Worm (Caenorhabditis elegans) whole organism, midembryonic: ENCODE data around the gene cyp-13B1.
"Not testable (repeated sequence)": the region's sequence is repeated elsewhere in the genome, so short reads cannot be mapped to it uniquely, and the experiment has no call there.

Source experiments
- T22C8.4 ChIP-seq: fragments of 200-800 bp; sonication (Bioruptor generic); IDR thresholded peaks from 2 replicates; pipeline ENCODE4 v1.3.6; 2022; ENCODE audit warnings: missing genetic modification characterization, missing compliant biosample characterization
- cog-1 ChIP-seq: sonication (generic microtip); optimal IDR thresholded peaks from 2 replicates; lab custom pipeline; 2016; ENCODE audit warnings: missing genetic modification characterization, missing compliant biosample characterization
- flt-1 ChIP-seq: fragments of 200-800 bp; sonication (Bioruptor generic); IDR thresholded peaks from 2 replicates; pipeline ENCODE4 v1.3.6; 2022; ENCODE audit warnings: missing genetic modification characterization, missing compliant biosample characterization
- klf-2 ChIP-seq: fragments of 200-800 bp; sonication (Bioruptor generic); conservative IDR thresholded peaks from 2 replicates; pipeline ENCODE4 v1.3.6; 2022; ENCODE audit warnings: missing genetic modification reagents, missing genetic modification characterization, missing compliant biosample characterization
- med-1 ChIP-seq: sonication (generic microtip); optimal IDR thresholded peaks from 2 replicates; lab custom pipeline; 2017; ENCODE audit warnings: missing genetic modification characterization, mild to moderate bottlenecking, missing compliant biosample characterization, antibody characterized with exemption, missing genetic modification reagents; ENCODE audit not compliant: insufficient read depth
- ref-1 ChIP-seq: fragments of 200-800 bp; sonication (Bioruptor generic); conservative IDR thresholded peaks from 2 replicates; pipeline ENCODE4 v1.3.6; 2022; ENCODE audit warnings: missing genetic modification reagents, missing genetic modification characterization, missing compliant biosample characterization
- tab-1 ChIP-seq: fragments of 200-800 bp; sonication (Bioruptor generic); IDR thresholded peaks from 2 replicates; pipeline ENCODE4 v1.3.6; 2022; ENCODE audit warnings: missing genetic modification characterization, missing compliant biosample characterization
- ztf-23 ChIP-seq: fragments of 200-800 bp; sonication (Bioruptor generic); IDR thresholded peaks from 2 replicates; pipeline ENCODE4 v1.3.6; 2022; ENCODE audit warnings: missing genetic modification reagents, missing genetic modification characterization, missing compliant biosample characterization
- ztf-29 ChIP-seq: fragments of 200-800 bp; sonication (Bioruptor generic); IDR thresholded peaks from 2 replicates; pipeline ENCODE4 v1.3.6; 2022; ENCODE audit warnings: missing genetic modification reagents, missing genetic modification characterization, missing compliant biosample characterization

The cyp-13B1 gene

DNA sequence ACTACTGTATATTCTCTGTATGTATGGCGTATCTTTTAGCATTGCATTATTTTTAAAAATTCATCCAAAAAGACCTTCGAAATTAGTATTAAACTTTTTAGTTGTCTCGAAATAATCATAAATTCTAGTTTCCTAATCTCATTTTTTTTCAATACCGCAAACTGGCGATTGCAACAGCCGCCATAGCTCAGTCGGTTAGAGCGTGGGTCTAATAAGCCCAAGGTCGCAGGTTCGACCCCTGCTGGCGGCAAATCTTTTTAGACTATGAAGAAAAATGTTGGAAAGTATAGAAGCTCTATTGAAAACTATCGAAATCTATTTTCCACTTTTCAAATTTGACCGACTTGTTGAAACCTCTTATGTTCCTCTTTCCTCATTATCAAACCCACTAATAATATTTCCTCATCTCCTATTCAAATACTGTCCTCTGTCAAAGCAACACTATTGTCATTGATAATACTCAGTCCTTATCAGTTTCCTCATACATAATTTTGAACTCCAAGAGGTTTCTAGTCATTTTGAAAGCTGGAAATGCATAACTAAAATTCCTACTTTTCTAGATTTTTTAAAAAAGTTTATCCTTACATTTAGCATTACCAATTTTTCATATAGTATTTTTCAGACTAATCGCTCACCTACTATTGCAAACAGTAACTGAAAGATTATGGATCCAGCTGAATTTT is 26.5 kb upstream of the cyp-13B1 start, which contains the start of gene jmjd-3.3:
Gene jmjd-3.3, plus strand, starts transcription at position 633 of the 683 bp plus-strand sequence.
- TF ChIP-seq ztf-23: no peak
- TF ChIP-seq med-1 (GFP tag; lab: Kevin White, UChicago): no peak
- no peak for TF ChIP-seq T22C8.4 (GFP tag; lab: Robert Waterston, UW)
- no peak for TF ChIP-seq cog-1
- no peak for TF ChIP-seq ztf-29 (GFP tag; lab: Robert Waterston, UW)
- TF ChIP-seq klf-2 (GFP tag; lab: Robert Waterston, UW): no peak
- TF ChIP-seq tab-1 (GFP tag; lab: Robert Waterston, UW): no peak

DNA sequence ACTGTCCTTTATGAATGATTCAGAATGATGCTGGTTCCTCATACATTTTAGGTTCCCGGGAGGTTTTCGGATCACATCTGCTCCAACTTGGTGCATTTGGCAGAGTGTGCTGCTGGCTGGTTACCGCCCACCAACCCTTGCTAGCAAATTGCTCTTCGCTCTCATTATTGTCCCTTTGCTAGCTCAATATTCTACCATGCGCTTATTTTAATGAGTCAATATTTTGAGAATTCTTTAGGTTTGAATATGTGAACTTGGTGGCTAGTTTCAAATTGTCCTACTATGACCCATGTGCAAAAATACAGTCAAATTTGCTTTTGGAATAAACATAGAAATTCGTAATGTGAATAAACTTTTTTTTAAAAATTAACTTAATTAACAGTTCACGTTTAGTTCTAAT is 25.7 kb upstream of the cyp-13B1 start:
- TF ChIP-seq ztf-23 (no peak), flt-1 (no peak), cog-1 (no peak), tab-1 (GFP tag; lab: Robert Waterston, UW) (no peak)

DNA sequence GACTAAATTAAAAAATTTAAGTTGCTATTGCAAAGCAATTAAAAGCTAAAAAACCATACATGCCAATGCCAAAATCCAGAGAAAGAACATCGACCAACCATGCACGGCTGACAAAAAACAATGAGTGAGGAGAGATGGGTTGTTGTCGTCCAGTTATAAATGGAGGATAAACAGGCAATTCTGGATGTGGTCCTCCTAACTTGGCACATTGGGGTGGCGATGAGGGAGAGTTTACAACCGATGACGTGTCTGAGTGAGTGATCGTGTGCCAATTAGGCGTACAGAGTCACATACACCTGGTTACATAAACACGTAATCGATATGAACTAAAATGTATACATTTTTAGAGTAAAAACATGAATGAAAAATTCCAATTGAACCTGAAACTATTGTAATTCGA is 21.9 kb upstream of the cyp-13B1 start, which contains the start of gene C29F7.10:
Gene C29F7.10, minus strand, starts transcription at position 101 of the 400 bp plus-strand sequence.
- TF ChIP-seq klf-2 (GFP tag; lab: Robert Waterston, UW); ztf-29 (GFP tag; lab: Robert Waterston, UW); flt-1: not testable (repeated sequence)

DNA sequence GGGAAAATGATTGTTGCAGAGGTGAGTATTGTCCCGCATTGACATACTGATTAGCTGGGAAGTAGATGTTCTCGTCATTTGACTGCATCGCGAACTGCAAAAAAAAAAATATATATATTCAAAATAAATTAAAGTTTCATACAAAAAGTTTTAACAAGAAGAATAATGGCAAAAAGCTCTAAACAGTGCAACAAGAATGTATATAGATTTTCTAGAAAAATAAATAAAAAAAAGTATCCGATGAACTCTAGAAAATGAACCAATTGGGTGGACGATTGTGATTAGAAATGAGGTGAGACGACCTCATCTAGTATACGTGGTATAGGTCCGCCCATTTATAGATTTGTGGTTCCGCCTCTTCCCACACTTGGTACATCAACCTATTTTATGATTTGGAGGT is 19.3 kb upstream of the cyp-13B1 start, which contains the start of gene fkh-4:
Gene fkh-4, minus strand, starts transcription at position 101 of the 400 bp plus-strand sequence.
- TF ChIP-seq cog-1; med-1 (GFP tag; lab: Kevin White, UChicago); ztf-23: not testable (repeated sequence)

DNA sequence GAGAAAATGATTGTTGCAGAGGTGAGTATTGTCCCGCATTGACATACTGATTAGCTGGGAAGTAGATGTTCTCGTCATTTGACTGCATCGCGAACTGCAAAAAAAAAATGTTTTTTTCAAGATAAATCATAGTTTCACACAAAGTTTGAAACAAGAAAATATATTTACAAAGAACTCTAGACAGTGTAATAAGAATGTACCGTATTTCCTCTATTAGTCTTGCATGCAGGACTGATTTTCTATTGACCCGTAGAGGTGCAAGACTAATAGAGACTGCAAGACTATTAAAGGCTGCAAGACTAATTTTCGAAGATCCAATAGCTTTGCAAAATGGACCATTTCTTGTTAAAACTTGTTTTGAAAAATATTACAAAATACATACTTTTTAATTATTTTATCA is 13.9 kb upstream of the cyp-13B1 start, which contains the start of gene fkh-3:
Gene fkh-3, minus strand, starts transcription at position 101 of the 400 bp plus-strand sequence.
- no peak for TF ChIP-seq T22C8.4 (GFP tag; lab: Robert Waterston, UW)
- TF ChIP-seq ztf-29 (GFP tag; lab: Robert Waterston, UW): no peak
- TF ChIP-seq cog-1: no peak

DNA sequence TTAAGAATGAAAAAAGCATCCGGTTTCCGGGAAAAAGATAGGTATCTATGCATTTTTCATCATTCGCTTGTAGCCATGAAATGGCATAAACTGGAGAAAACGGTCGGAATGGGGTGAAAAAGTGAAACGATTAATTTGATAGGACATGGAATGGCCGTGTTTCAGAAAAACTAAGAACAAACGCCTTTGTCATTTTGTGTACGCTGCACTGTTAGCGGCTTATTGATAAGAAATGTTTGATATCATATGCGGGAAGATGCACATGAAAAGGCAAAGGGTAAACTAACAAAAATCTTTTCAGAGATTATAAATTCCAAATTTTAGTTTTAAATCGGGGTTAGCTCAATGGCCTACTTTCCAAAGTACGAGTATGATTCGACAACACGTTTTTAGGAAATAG is 11.6 kb upstream of the cyp-13B1 start:
- TF ChIP-seq klf-2 (GFP tag; lab: Robert Waterston, UW): no peak
- no peak for TF ChIP-seq flt-1
- no peak for TF ChIP-seq T22C8.4 (GFP tag; lab: Robert Waterston, UW)
- TF ChIP-seq ztf-29 (GFP tag; lab: Robert Waterston, UW): no peak
- TF ChIP-seq tab-1 (GFP tag; lab: Robert Waterston, UW): no peak
- no peak for TF ChIP-seq cog-1
- no peak for TF ChIP-seq med-1 (GFP tag; lab: Kevin White, UChicago)
- TF ChIP-seq ztf-23: no peak
- TF ChIP-seq ref-1 (GFP tag; lab: Robert Waterston, UW): no peak

DNA sequence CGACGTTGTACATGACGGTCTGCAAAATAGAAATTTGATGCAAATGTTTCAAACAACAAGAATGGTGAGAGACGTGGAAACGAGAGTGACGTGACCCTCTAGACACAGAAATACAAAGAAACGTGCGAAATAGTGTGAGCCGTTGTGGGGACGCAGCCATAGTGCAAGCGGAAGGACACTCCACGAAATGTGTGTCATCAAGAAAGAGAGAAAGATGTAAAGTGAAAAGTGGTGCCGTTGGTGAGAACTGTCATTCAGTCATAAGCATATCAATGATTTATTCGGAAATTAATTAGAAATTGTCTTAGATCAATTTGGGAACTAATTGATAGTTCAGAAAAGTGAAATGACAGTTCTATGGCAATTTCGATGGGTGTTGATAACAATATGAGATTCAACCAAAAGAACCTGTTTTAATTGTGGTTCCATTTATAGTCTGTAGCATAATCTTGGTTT is 10.5 kb upstream of the cyp-13B1 start, which contains the start of gene C29F7.3:
Gene C29F7.3, minus strand, starts transcription at position 51 of the 456 bp plus-strand sequence.
- no peak for TF ChIP-seq flt-1
- TF ChIP-seq cog-1: peak; percentile 58

DNA sequence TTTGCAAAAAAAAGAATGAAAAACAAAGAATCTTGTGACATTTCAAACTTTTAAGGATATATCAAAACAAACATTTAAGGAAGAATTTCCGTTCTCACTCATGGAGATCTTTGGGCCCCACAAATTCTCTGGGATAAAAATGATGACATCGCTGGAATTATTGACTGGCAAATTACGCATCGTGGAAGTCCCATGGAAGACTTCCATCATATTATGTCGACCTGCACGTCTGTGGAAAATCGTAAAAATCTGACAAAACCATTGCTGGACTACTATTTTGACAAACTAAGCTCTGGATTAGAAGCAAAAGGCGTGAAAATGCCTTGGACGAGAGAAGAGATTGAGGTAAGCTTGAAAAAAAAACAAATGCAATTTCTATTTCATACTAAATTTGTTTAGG is 8.0 kb upstream of the cyp-13B1 start:
- TF ChIP-seq T22C8.4 (GFP tag; lab: Robert Waterston, UW) (no peak), tab-1 (GFP tag; lab: Robert Waterston, UW) (no peak), ztf-29 (GFP tag; lab: Robert Waterston, UW) (no peak), cog-1 (no peak), ref-1 (GFP tag; lab: Robert Waterston, UW) (no peak), flt-1 (no peak), ztf-23 (no peak), med-1 (GFP tag; lab: Kevin White, UChicago) (no peak), klf-2 (GFP tag; lab: Robert Waterston, UW) (no peak)

DNA sequence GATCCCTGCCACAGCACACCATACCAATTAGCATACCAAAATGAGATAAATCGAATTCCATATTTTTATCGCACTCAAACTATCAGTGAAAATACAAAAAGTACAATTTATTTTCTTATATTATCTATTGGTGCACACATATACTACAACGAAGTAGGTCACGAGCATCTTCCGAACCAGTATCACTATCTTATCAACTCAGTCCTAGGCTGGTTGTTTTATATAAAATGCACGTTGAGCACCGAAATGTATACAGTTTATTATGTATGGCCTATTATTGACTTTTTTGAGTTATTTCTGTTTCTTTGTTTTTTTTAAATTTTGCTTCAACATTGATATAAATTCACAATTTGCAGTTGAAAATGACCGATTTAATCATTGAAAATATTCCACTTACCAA is 6.3 kb upstream of the cyp-13B1 start, which contains the start of gene C29F7.2:
Gene C29F7.2, plus strand, starts transcription at position 357 of the 400 bp plus-strand sequence.
- no peak for TF ChIP-seq T22C8.4 (GFP tag; lab: Robert Waterston, UW)

DNA sequence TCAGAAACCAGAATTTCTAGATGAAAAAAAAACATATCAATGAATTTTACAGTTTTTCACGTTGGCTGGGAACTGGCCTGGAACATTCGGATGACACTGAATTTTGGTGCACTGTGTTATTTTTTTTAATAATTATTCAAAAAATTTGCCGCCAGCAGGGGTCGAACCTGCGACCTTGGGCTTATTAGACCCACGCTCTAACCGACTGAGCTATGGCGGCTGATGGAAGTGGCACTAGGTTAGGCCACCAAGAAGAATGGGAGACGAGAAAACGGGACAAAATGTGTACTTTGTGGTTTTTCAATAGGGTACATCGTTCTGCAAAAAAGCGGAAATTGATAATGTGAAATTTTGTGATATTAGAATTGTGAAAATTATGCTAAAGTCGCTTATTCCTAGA is 5.5 kb upstream of the cyp-13B1 start:
- TF ChIP-seq ztf-23 (peak; percentile 65; the same call in 1 of the 2 replicates), T22C8.4 (GFP tag; lab: Robert Waterston, UW) (no peak), ztf-29 (GFP tag; lab: Robert Waterston, UW) (peak; percentile 84), ref-1 (GFP tag; lab: Robert Waterston, UW) (no peak; the same call in 1 of the 2 replicates), flt-1 (peak; percentile 60), klf-2 (GFP tag; lab: Robert Waterston, UW) (peak; percentile 77), tab-1 (GFP tag; lab: Robert Waterston, UW) (peak; percentile 86), med-1 (GFP tag; lab: Kevin White, UChicago) (no peak), cog-1 (peak; percentile 17)

DNA sequence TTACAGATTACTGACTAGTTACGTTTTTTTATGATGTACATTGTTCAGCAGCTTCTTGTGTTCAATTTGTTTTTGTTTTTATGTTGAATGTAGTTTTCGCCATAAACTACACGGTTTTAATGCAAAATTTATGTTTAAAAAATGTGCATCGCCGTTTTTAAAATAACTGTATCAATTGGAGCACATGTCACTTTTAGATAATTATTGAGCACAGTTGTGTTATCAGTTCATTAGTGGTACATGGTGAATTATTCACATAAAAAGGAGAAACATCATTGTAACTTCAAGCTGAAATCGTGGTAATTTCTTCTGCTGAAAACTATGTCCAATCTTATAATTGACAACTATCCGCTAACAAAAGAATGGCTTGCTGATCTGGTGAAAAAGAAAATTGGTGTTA is 2.9 kb upstream of the cyp-13B1 start:
- TF ChIP-seq ztf-23 (no peak), tab-1 (GFP tag; lab: Robert Waterston, UW) (no peak), klf-2 (GFP tag; lab: Robert Waterston, UW) (no peak), ztf-29 (GFP tag; lab: Robert Waterston, UW) (no peak), flt-1 (no peak), T22C8.4 (GFP tag; lab: Robert Waterston, UW) (no peak), med-1 (GFP tag; lab: Kevin White, UChicago) (no peak), cog-1 (no peak), ref-1 (GFP tag; lab: Robert Waterston, UW) (no peak)
